Fruit fly (Drosophila melanogaster): Measurements from ENCODE around the gene CG4884.
A peak's percentile ranks its signal among the peaks of the same experiment; 100 is the strongest.

Gene CG4884

dm6 chr3R:27987329-27987728 is 28.3 kb upstream of the CG4884 start:
- TF ChIP-seq CG8765 (GFP tag; IDR thresholded peaks at IDR 0.05) (no peak), Antp (GFP tag; optimal IDR thresholded peaks at IDR 0.05) (no peak), Ada2b (GFP tag; IDR thresholded peaks at IDR 0.05) (peak; percentile 63), CG42726 (GFP tag; IDR thresholded peaks at IDR 0.05; ENCODE audit: partially characterized antibody) (no peak), onecut (GFP tag; IDR thresholded peaks at IDR 0.05) (no peak), wek (GFP tag; optimal IDR thresholded peaks at IDR 0.05) (no peak), BtbVII (GFP tag; optimal IDR thresholded peaks at IDR 0.05) (peak; percentile 29), CG12155 (GFP tag; optimal IDR thresholded peaks at IDR 0.05) (peak; percentile 57), CG14667 (GFP tag; IDR thresholded peaks at IDR 0.05) (peak; percentile 57), CG2889 (GFP tag; IDR thresholded peaks at IDR 0.05) (peak; percentile 62; the same call in 2 of the 3 replicates), az2 (GFP tag; optimal IDR thresholded peaks at IDR 0.05) (peak; percentile 57), CG17568 (GFP tag; optimal IDR thresholded peaks at IDR 0.05) (no peak), CG1792 (GFP tag; optimal IDR thresholded peaks at IDR 0.05) (no peak), CG6654 (GFP tag; optimal IDR thresholded peaks at IDR 0.05) (peak; percentile 43), CG15514 (GFP tag; optimal IDR thresholded peaks at IDR 0.05) (peak; percentile 28), CG5245 (GFP tag; optimal IDR thresholded peaks at IDR 0.05) (no peak), CG3407 (GFP tag; optimal IDR thresholded peaks at IDR 0.05) (no peak), pros (GFP tag; optimal IDR thresholded peaks at IDR 0.05) (no peak), HLHmδ (GFP tag; optimal IDR thresholded peaks at IDR 0.05) (no peak), otp (GFP tag; IDR thresholded peaks at IDR 0.05) (peak; percentile 56; the same call in 1 of the 3 replicates), CG4707 (GFP tag; optimal IDR thresholded peaks at IDR 0.05) (no peak), nom (GFP tag; optimal IDR thresholded peaks at IDR 0.05) (no peak), CG10959 (GFP tag; IDR thresholded peaks at IDR 0.05) (no peak), danr (GFP tag; IDR thresholded peaks at IDR 0.05) (peak; percentile 46; the same call in 1 of the 2 replicates), sc (optimal IDR thresholded peaks at IDR 0.05) (no peak), sc (GFP tag; optimal IDR thresholded peaks at IDR 0.05) (no peak), CG9932 (GFP tag; IDR thresholded peaks at IDR 0.05) (peak; percentile 79), CG10366 (GFP tag; IDR thresholded peaks at IDR 0.05) (peak; percentile 62), Chrac-16 (GFP tag; optimal IDR thresholded peaks at IDR 0.05) (peak; percentile 53), cad (GFP tag; optimal IDR thresholded peaks at IDR 0.05) (no peak), sima (GFP tag; optimal IDR thresholded peaks at IDR 0.05) (no peak), MESR4 (GFP tag; optimal IDR thresholded peaks at IDR 0.05) (no peak), slbo (GFP tag; IDR thresholded peaks at IDR 0.05) (peak; percentile 90), CHES-1-like (GFP tag; optimal IDR thresholded peaks at IDR 0.05) (no peak), yki (optimal IDR thresholded peaks at IDR 0.05) (no peak), sens (GFP tag) (peak; percentile 50), CG3726 (GFP tag; IDR thresholded peaks at IDR 0.05) (no peak), chm (GFP tag; IDR thresholded peaks at IDR 0.05) (no peak), Dip2 (GFP tag; IDR thresholded peaks at IDR 0.05) (no peak), Rfx (GFP tag; IDR thresholded peaks at IDR 0.05) (peak; percentile 84), Hey (tag; optimal IDR thresholded peaks at IDR 0.05) (no peak), Ssrp (tag; optimal IDR thresholded peaks at IDR 0.05) (peak; percentile 70), Myb (GFP tag; optimal IDR thresholded peaks at IDR 0.05) (no peak), CG4404 (GFP tag; IDR thresholded peaks at IDR 0.05) (no peak), Deaf1 (tag; optimal IDR thresholded peaks at IDR 0.05) (no peak), tgo (GFP tag; IDR thresholded peaks at IDR 0.05) (peak; percentile 79), CG18764 (GFP tag; optimal IDR thresholded peaks at IDR 0.05) (peak; percentile 15), CG4360 (GFP tag; IDR thresholded peaks at IDR 0.05) (no peak), NfI (GFP tag; optimal IDR thresholded peaks at IDR 0.05) (peak; percentile 55), zen2 (GFP tag; IDR thresholded peaks at IDR 0.05; ENCODE audit: partially characterized antibody) (no peak), CG10654 (GFP tag; optimal IDR thresholded peaks at IDR 0.05) (no peak), peb (GFP tag; IDR thresholded peaks at IDR 0.05) (0 out of 2 replicates have a peak, but pooled peaks have one; percentile 33), CG1529 (GFP tag; optimal IDR thresholded peaks at IDR 0.05) (peak; percentile 45), br (optimal IDR thresholded peaks at IDR 0.05) (no peak)
